Worm (Caenorhabditis elegans): ENCODE data around the gene irld-27.

The irld-27 gene

DNA sequence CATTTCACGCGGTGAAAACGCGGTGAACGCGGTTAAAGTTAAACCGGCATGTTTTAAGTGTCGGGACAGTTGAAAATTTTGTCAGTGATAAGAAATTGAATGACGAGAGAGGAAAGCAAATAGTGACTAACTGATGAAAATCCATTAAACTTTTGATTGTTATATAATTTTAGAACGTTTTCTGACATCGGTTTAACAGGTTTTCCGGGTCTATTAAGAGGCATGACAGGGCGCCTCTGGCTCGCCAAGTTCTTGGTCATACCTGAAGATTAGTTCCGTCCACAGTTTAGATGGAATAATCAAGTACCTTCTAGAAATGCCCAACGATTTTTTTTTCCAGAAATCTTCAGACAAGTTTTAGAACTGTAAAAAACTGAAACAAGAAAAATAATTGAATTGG is 9.0 kb upstream of the irld-27 start, which contains the start of gene Y46D2A.2 (continued):
- no peak for TF ChIP-seq let-607 (tag; optimal IDR thresholded peaks at IDR 0.05)
- no peak for TF ChIP-seq attf-6 (GFP tag; IDR thresholded peaks at IDR 0.05)
- TF ChIP-seq B0336.3 (GFP tag; IDR thresholded peaks at IDR 0.05) = no peak

DNA sequence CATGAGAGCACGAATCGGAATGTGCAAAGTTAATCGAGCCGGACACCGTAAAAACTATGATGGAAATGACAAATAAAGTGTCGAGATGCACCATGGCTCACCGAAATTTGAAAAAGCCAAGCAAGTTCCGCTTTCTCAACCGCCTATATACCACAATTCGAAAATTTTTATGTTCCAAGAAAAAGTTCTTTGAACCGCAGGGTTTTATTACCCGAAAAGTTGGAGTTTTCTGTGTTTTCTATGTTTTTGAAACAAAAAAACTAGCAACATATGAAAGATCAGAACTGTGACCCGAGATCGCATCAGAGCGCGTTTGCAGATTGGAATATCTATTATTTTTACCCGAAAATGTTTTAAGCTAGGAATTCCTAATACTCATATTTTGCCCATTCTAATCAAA is 5.0 kb upstream of the irld-27 start, which contains the start of gene Y46D2A.3:
Y46D2A.3 (minus strand) TSS at position 101 of the 400 bp plus-strand sequence.
- TF ChIP-seq snpc-3.4 (tag; optimal IDR thresholded peaks at IDR 0.05) (no peak), F37B4.10 (GFP tag; IDR thresholded peaks at IDR 0.05) (no peak), ztf-22 (GFP tag; optimal IDR thresholded peaks at IDR 0.05) (no peak), B0019.2 (GFP tag; conservative IDR thresholded peaks at IDR 0.05) (no peak), unc-62 (GFP tag; optimal IDR thresholded peaks at IDR 0.05) (no peak), tlf-1 (GFP tag; optimal IDR thresholded peaks at IDR 0.05) (no peak), lsy-27 (tag; optimal IDR thresholded peaks at IDR 0.05; ENCODE audit: borderline replicate concordance, insufficient read depth) (no peak), let-526 (GFP tag; IDR thresholded peaks at IDR 0.05) (no peak), ztf-6 (GFP tag; IDR thresholded peaks at IDR 0.05) (no peak), snpc-1.1 (tag; optimal IDR thresholded peaks at IDR 0.05; ENCODE audit: insufficient read depth) (no peak), nhr-80 (tag; optimal IDR thresholded peaks at IDR 0.05) (no peak), madf-10 (tag; optimal IDR thresholded peaks at IDR 0.05) (no peak), ZK185.1 (tag; optimal IDR thresholded peaks at IDR 0.05; ENCODE audit: poor library complexity, severe bottlenecking) (no peak), ceh-79 (tag; optimal IDR thresholded peaks at IDR 0.05) (no peak), pha-4 (tag; optimal IDR thresholded peaks at IDR 0.05) (no peak)

DNA sequence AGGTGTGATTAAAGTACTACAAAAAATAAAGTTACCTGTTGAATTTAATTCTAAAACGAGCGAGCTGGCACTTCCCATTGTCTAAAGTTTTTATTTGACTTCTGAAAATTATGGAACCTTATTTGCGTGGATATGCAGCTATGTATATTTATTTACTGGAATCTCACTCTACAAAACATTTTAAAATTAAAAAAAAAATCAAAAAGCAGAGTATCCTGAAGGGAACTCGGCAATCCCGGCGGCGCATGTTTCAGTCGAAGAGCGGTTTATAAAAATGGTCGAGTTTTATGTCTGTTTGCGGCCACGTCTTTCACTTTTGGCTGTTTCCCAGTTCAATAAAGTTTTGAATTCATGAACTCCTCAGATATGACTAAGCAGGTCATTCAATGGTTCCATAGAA is 4.9 kb downstream of the irld-27 start, which contains the start of gene F14D2.19:
F14D2.19 (minus strand) TSS at position 101 of the 400 bp plus-strand sequence.
- TF ChIP-seq fkh-3 (tag; optimal IDR thresholded peaks at IDR 0.05) (no peak), ztf-18 (tag; optimal IDR thresholded peaks at IDR 0.05) (no peak), lin-54 (GFP tag; optimal IDR thresholded peaks at IDR 0.05) (no peak), T07F8.4 (tag; optimal IDR thresholded peaks at IDR 0.05) (no peak), nfya-2 (GFP tag; IDR thresholded peaks at IDR 0.05) (no peak), F10E7.11 (tag; optimal IDR thresholded peaks at IDR 0.05) (no peak), ztf-22 (GFP tag; optimal IDR thresholded peaks at IDR 0.05) (no peak)

DNA sequence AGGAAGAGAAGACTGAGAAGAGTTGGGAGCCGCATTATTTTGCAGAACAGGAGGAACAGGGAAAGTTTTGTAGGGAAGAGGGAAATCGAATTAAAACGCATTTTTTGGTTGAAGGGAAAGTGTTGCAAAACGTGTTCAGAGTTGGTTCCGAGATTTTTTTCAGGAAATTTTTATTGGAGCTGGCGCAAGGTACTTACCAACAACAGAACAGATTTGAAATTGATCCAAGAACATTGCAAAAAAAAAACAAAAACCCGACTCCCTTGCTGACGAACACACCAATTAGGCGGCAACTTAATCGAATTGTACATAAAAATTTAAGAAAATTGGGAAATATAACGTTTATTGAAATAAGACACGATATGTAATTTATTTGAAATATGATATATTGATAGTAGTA is 6.4 kb downstream of the irld-27 start, which contains the start of gene F14D2.7:
F14D2.7 (minus strand) TSS at position 101 of the 400 bp plus-strand sequence.
- TF ChIP-seq let-607 (tag; optimal IDR thresholded peaks at IDR 0.05) = no peak

DNA sequence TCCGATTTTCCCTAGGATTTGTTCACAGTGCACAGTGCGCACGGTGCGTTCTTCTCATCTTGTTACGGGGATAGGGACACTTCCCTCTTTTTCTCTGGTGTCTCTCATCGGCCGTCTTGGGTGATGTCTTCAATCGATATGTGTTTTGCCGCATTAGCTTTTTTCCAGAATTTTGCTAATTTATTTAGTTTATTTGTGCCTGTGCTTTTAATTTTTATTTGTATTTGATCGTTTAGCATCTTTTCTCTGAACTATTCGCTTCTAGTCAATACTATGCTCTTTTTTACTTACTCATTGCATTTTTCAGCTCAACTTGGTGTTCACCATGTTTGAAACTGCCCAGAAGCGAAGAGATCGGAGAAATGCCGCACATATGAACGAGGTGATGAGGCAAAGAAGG is 8.1 kb downstream of the irld-27 start, which contains the start of gene F14D2.5:
F14D2.5 (plus strand) TSS at position 301 of the 400 bp plus-strand sequence.
- TF ChIP-seq sea-2 (GFP tag; IDR thresholded peaks at IDR 0.05) = no peak
- TF ChIP-seq T26A5.8 (tag; optimal IDR thresholded peaks at IDR 0.05) = no peak
- TF ChIP-seq K11D2.4 (GFP tag; IDR thresholded peaks at IDR 0.05) = no peak

DNA sequence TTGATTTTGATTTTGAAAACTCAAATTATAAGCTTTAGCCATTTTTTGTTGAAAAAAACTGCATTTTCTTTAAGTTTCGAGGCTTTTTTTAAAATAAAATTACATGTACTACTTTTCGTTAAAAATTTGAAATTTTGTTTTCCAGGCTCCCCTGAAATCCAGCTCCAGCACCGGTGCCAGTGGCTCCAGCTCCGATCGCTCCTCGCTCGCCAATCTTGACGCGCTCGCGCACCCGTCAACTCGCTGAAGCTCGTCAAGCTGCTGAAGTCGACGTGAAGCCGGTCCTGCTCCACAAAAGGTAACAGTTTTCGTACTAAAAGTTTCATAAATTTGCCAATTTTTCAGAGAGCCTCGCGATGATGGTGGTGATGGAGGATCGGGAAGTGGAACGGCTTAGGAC is 8.7 kb downstream of the irld-27 start:
- TF ChIP-seq egrh-3 (GFP tag; IDR thresholded peaks at IDR 0.05) (peak; percentile 73), zfh-2 (GFP tag; conservative IDR thresholded peaks at IDR 0.05) (peak; percentile 72), Y95B8A.8 (GFP tag; IDR thresholded peaks at IDR 0.05) (0 out of 2 replicates have a peak, but pooled peaks have one; percentile 18), gei-17 (GFP tag; optimal IDR thresholded peaks at IDR 0.05) (no peak), ztf-18 (tag; optimal IDR thresholded peaks at IDR 0.05) (no peak), ztf-3 (GFP tag; optimal IDR thresholded peaks at IDR 0.05) (no peak), nhr-90 (tag; optimal IDR thresholded peaks at IDR 0.05) (no peak), sdz-38 (tag; optimal IDR thresholded peaks at IDR 0.05) (no peak)

Measured in whole organism, young adult.